Worm (Caenorhabditis elegans): ENCODE data around the gene dsb-1.

Gene dsb-1

ce11 chrIV:12371879-12372278 lies 36.8 kb upstream of the dsb-1 start, which contains the start of gene wdr-46:
wdr-46 (plus strand) TSS chrIV:12372253.
- TF ChIP-seq nfya-2 (GFP tag; IDR thresholded peaks at IDR 0.05) (no peak), Y67H2A.10 (GFP tag; conservative IDR thresholded peaks at IDR 0.05) (no peak), Y95B8A.8 (GFP tag; IDR thresholded peaks at IDR 0.05) (no peak), sptf-2 (GFP tag; optimal IDR thresholded peaks at IDR 0.05) (no peak), hsf-1 (GFP tag; IDR thresholded peaks at IDR 0.05) (no peak), ceh-100 (GFP tag; IDR thresholded peaks at IDR 0.05) (peak; percentile 17; the same call in 1 of the 2 replicates), ama-1 (optimal IDR thresholded peaks at IDR 0.05) (no peak), ama-1 (GFP tag; optimal IDR thresholded peaks at IDR 0.05) (peak; percentile 42 to 64), hmg-20 (GFP tag; IDR thresholded peaks at IDR 0.05) (no peak), F23B12.7 (tag; optimal IDR thresholded peaks at IDR 0.05; ENCODE audit: insufficient read depth) (peak; percentile 34), ceh-27 (GFP tag; optimal IDR thresholded peaks at IDR 0.05) (no peak), madf-3 (GFP tag; IDR thresholded peaks at IDR 0.05) (0 out of 2 replicates have a peak, but pooled peaks have one; percentile 35), attf-5 (GFP tag; optimal IDR thresholded peaks at IDR 0.05) (peak; percentile 67), lin-54 (GFP tag; optimal IDR thresholded peaks at IDR 0.05) (peak; percentile 97), sea-2 (GFP tag; IDR thresholded peaks at IDR 0.05) (no peak), K11D2.4 (GFP tag; IDR thresholded peaks at IDR 0.05) (peak; percentile 42; the same call in 1 of the 2 replicates), ztf-3 (GFP tag; optimal IDR thresholded peaks at IDR 0.05) (no peak), unc-130 (GFP tag; optimal IDR thresholded peaks at IDR 0.05) (no peak), lir-1 (GFP tag; conservative IDR thresholded peaks at IDR 0.05) (no peak), C17E4.6 (GFP tag; IDR thresholded peaks at IDR 0.05) (0 out of 2 replicates have a peak, but pooled peaks have one; percentile 7), ceh-79 (tag; optimal IDR thresholded peaks at IDR 0.05) (no peak), aptf-2 (GFP tag; conservative IDR thresholded peaks at IDR 0.05) (no peak), ztf-22 (GFP tag; optimal IDR thresholded peaks at IDR 0.05) (no peak), dox-1 (GFP tag; IDR thresholded peaks at IDR 0.05) (peak; percentile 18; the same call in 1 of the 2 replicates), ekl-4 (GFP tag; IDR thresholded peaks at IDR 0.05) (peak; percentile 75), F57A8.1 (GFP tag; optimal IDR thresholded peaks at IDR 0.05) (no peak), egrh-3 (GFP tag; IDR thresholded peaks at IDR 0.05) (no peak), snpc-1.3 (tag; optimal IDR thresholded peaks at IDR 0.05; ENCODE audit: insufficient read depth) (no peak), bed-1 (GFP tag; IDR thresholded peaks at IDR 0.05) (no peak), let-607 (tag; optimal IDR thresholded peaks at IDR 0.05) (no peak), ceh-58 (GFP tag; IDR thresholded peaks at IDR 0.05) (no peak), F10E7.11 (tag; optimal IDR thresholded peaks at IDR 0.05) (no peak), nhr-120 (GFP tag; IDR thresholded peaks at IDR 0.05) (no peak), ceh-40 (GFP tag; IDR thresholded peaks at IDR 0.05) (no peak), hrde-1 (tag; optimal IDR thresholded peaks at IDR 0.05; ENCODE audit: borderline replicate concordance) (no peak), nhr-80 (tag; optimal IDR thresholded peaks at IDR 0.05) (no peak), sdz-38 (tag; optimal IDR thresholded peaks at IDR 0.05) (no peak), ceh-91 (GFP tag; IDR thresholded peaks at IDR 0.05) (no peak), F39B2.1 (GFP tag; IDR thresholded peaks at IDR 0.05) (no peak), chd-7 (tag; optimal IDR thresholded peaks at IDR 0.05) (peak; percentile 2), cebp-1 (GFP tag; IDR thresholded peaks at IDR 0.05) (no peak), cebp-1 (tag; optimal IDR thresholded peaks at IDR 0.05) (no peak), lin-26 (GFP tag; IDR thresholded peaks at IDR 0.05) (no peak), F22D6.2 (tag; optimal IDR thresholded peaks at IDR 0.05) (no peak), rpc-1 (optimal IDR thresholded peaks at IDR 0.05) (no peak), rpc-1 (tag; optimal IDR thresholded peaks at IDR 0.05) (no peak), T07F8.4 (tag; optimal IDR thresholded peaks at IDR 0.05) (no peak), T26A5.8 (tag; optimal IDR thresholded peaks at IDR 0.05) (no peak), nfya-1 (tag; optimal IDR thresholded peaks at IDR 0.05; ENCODE audit: borderline replicate concordance, insufficient read depth) (no peak), hlh-26 (GFP tag; conservative IDR thresholded peaks at IDR 0.05) (no peak)
